Worm (Caenorhabditis elegans) whole organism, young adult: ENCODE measurements around the gene xpf-1.

ENCODE experiments used
- B0019.2 ChIP-seq: fragments of 200-800 bp; sonication (Bioruptor generic); conservative IDR thresholded peaks from 2 replicates; pipeline ENCODE4 v1.3.6; 2022; ENCODE audit warnings: missing genetic modification reagents, missing genetic modification characterization, missing compliant biosample characterization
- B0336.3 ChIP-seq: fragments of 200-800 bp; sonication (Bioruptor generic); IDR thresholded peaks from 2 replicates; pipeline ENCODE4 v1.3.6; 2022; ENCODE audit warnings: missing genetic modification characterization, missing compliant biosample characterization
- C06A6.2 ChIP-seq: fragments of 200-800 bp; sonication (Bioruptor generic); conservative IDR thresholded peaks from 2 replicates; pipeline ENCODE4 v1.3.6; 2022; ENCODE audit warnings: missing genetic modification characterization, missing compliant biosample characterization
- F23B12.7 ChIP-seq: sonication (generic microtip); optimal IDR thresholded peaks from 2 replicates; lab custom pipeline; 2017; ENCODE audit warnings: missing genetic modification characterization, mild to moderate bottlenecking, missing compliant biosample characterization, antibody characterized with exemption, moderate library complexity; ENCODE audit not compliant: insufficient read depth
- F37B4.10 ChIP-seq: fragments of 200-800 bp; sonication (Bioruptor generic); IDR thresholded peaks from 2 replicates; pipeline ENCODE4 v1.3.6; 2022; ENCODE audit warnings: missing genetic modification characterization, missing compliant biosample characterization
- F49E8.2 ChIP-seq: sonication (generic microtip); optimal IDR thresholded peaks from 3 replicates; lab custom pipeline; 2017; ENCODE audit warnings: missing genetic modification characterization, mild to moderate bottlenecking, missing compliant biosample characterization, antibody characterized with exemption, moderate library complexity; ENCODE audit not compliant: insufficient read depth
- K11D2.4 ChIP-seq: fragments of 200-800 bp; sonication (Bioruptor generic); IDR thresholded peaks from 2 replicates; pipeline ENCODE4 v1.3.6; 2022; ENCODE audit warnings: missing genetic modification reagents, missing genetic modification characterization, missing compliant biosample characterization
- K12H6.12 ChIP-seq: fragments of 200-800 bp; sonication (Bioruptor generic); optimal IDR thresholded peaks from 2 replicates; lab custom pipeline; 2018; ENCODE audit warnings: mild to moderate bottlenecking, missing genetic modification characterization, missing compliant biosample characterization
- Y53F4B.3 ChIP-seq: fragments of 200-800 bp; sonication (Bioruptor generic); IDR thresholded peaks from 2 replicates; pipeline ENCODE4 v1.3.6; 2022; ENCODE audit warnings: missing genetic modification reagents, missing genetic modification characterization, missing compliant biosample characterization
- Y53G8AR.9 ChIP-seq: fragments of 200-800 bp; sonication (Bioruptor generic); conservative IDR thresholded peaks from 2 replicates; pipeline ENCODE4 v1.3.6; 2022; ENCODE audit warnings: missing genetic modification reagents, missing genetic modification characterization, missing compliant biosample characterization
- Y56A3A.18 ChIP-seq: fragments of 200-800 bp; sonication (Bioruptor generic); IDR thresholded peaks from 2 replicates; pipeline ENCODE4 v1.3.6; 2022; ENCODE audit warnings: missing genetic modification reagents, missing genetic modification characterization, missing compliant biosample characterization
- Y79H2A.3 ChIP-seq: fragments of 200-800 bp; sonication (Bioruptor generic); conservative IDR thresholded peaks from 2 replicates; pipeline ENCODE4 v1.3.6; 2022; ENCODE audit warnings: missing genetic modification reagents, missing genetic modification characterization, missing compliant biosample characterization
- athp-1 ChIP-seq: sonication (generic microtip); optimal IDR thresholded peaks from 2 replicates; lab custom pipeline; 2017; ENCODE audit warnings: mild to moderate bottlenecking, missing genetic modification characterization, missing compliant biosample characterization
- attf-3 ChIP-seq: fragments of 200-800 bp; sonication (Bioruptor generic); conservative IDR thresholded peaks from 2 replicates; pipeline ENCODE4 v1.3.6; 2022; ENCODE audit warnings: missing genetic modification reagents, missing genetic modification characterization, missing compliant biosample characterization
- attf-5 ChIP-seq: fragments of 200-800 bp; sonication (Bioruptor generic); optimal IDR thresholded peaks from 2 replicates; lab custom pipeline; 2018; ENCODE audit warnings: mild to moderate bottlenecking, missing genetic modification characterization, missing compliant biosample characterization
- attf-6 ChIP-seq: fragments of 200-800 bp; sonication (Bioruptor generic); IDR thresholded peaks from 2 replicates; pipeline ENCODE4 v1.3.6; 2022; ENCODE audit warnings: missing genetic modification reagents, missing genetic modification characterization, missing compliant biosample characterization
- bed-1 ChIP-seq: fragments of 200-800 bp; sonication (Bioruptor generic); IDR thresholded peaks from 2 replicates; pipeline ENCODE4 v1.3.6; 2022; ENCODE audit warnings: missing genetic modification reagents, missing genetic modification characterization, missing compliant biosample characterization
- ccch-3 ChIP-seq: fragments of 200-800 bp; sonication (Bioruptor generic); optimal IDR thresholded peaks from 2 replicates; lab custom pipeline; 2018; ENCODE audit warnings: mild to moderate bottlenecking, missing genetic modification characterization, missing compliant biosample characterization
- ceh-40 ChIP-seq: fragments of 200-800 bp; sonication (Bioruptor generic); IDR thresholded peaks from 2 replicates; pipeline ENCODE4 v1.3.6; 2022; ENCODE audit warnings: missing genetic modification characterization, missing compliant biosample characterization
- ceh-58 ChIP-seq: fragments of 200-800 bp; sonication (Bioruptor generic); IDR thresholded peaks from 2 replicates; pipeline ENCODE4 v1.3.6; 2022; ENCODE audit warnings: missing genetic modification characterization, missing compliant biosample characterization
- die-1 ChIP-seq: sonication (generic microtip); optimal IDR thresholded peaks from 2 replicates; lab custom pipeline; 2016; ENCODE audit warnings: missing genotype, mild to moderate bottlenecking, missing genetic modification characterization, missing compliant biosample characterization
- dpff-1 ChIP-seq: sonication (generic microtip); optimal IDR thresholded peaks from 2 replicates; lab custom pipeline; 2017; ENCODE audit warnings: mild to moderate bottlenecking, missing genetic modification characterization, missing compliant biosample characterization
- ets-4 ChIP-seq: fragments of 200-800 bp; sonication (Bioruptor generic); optimal IDR thresholded peaks from 2 replicates; lab custom pipeline; 2018; ENCODE audit warnings: mild to moderate bottlenecking, missing genetic modification characterization, missing compliant biosample characterization
- fkh-3 ChIP-seq: sonication (generic microtip); optimal IDR thresholded peaks from 2 replicates; lab custom pipeline; 2016; ENCODE audit warnings: mild to moderate bottlenecking, missing genetic modification characterization, missing compliant biosample characterization
- hlh-12 ChIP-seq: sonication (generic microtip); optimal IDR thresholded peaks from 2 replicates; lab custom pipeline; 2016; ENCODE audit warnings: missing genetic modification characterization, missing compliant biosample characterization
- hlh-26 ChIP-seq: fragments of 200-800 bp; sonication (Bioruptor generic); conservative IDR thresholded peaks from 2 replicates; pipeline ENCODE4 v1.3.6; 2022; ENCODE audit warnings: missing genetic modification reagents, missing genetic modification characterization, missing compliant biosample characterization
- hmg-1.2 ChIP-seq: fragments of 200-800 bp; sonication (Bioruptor generic); IDR thresholded peaks from 2 replicates; pipeline ENCODE4 v1.3.6; 2022; ENCODE audit warnings: missing genetic modification reagents, missing genetic modification characterization, missing compliant biosample characterization
- hmg-20 ChIP-seq: fragments of 200-800 bp; sonication (Bioruptor generic); IDR thresholded peaks from 2 replicates; pipeline ENCODE4 v1.3.6; 2022; ENCODE audit warnings: missing genetic modification reagents, missing genetic modification characterization, missing compliant biosample characterization
- lag-1 ChIP-seq: fragments of 200-800 bp; sonication (Bioruptor generic); IDR thresholded peaks from 2 replicates; pipeline ENCODE4 v1.3.6; 2022; ENCODE audit warnings: missing genetic modification reagents, missing genetic modification characterization, missing compliant biosample characterization
- lin-40 ChIP-seq: sonication (generic microtip); optimal IDR thresholded peaks from 2 replicates; lab custom pipeline; 2016; ENCODE audit warnings: missing genetic modification characterization, mild to moderate bottlenecking, missing compliant biosample characterization, missing genotype, missing genetic modification reagents
- lsl-1 ChIP-seq: fragments of 200-800 bp; sonication (Bioruptor generic); optimal IDR thresholded peaks from 2 replicates; lab custom pipeline; 2018; ENCODE audit warnings: mild to moderate bottlenecking, missing genetic modification characterization, moderate library complexity, missing compliant biosample characterization
- madf-10 ChIP-seq: sonication (generic microtip); optimal IDR thresholded peaks from 2 replicates; lab custom pipeline; 2016; ENCODE audit warnings: mild to moderate bottlenecking, missing genetic modification characterization, missing compliant biosample characterization
- madf-8 ChIP-seq: fragments of 200-800 bp; sonication (Bioruptor generic); conservative IDR thresholded peaks from 2 replicates; pipeline ENCODE4 v1.3.6; 2022; ENCODE audit warnings: missing genetic modification reagents, missing genetic modification characterization, missing compliant biosample characterization
- mel-28 ChIP-seq: sonication (generic microtip); optimal IDR thresholded peaks from 2 replicates; lab custom pipeline; 2016; ENCODE audit warnings: borderline replicate concordance, mild to moderate bottlenecking, missing genetic modification characterization, missing compliant biosample characterization
- mes-4 ChIP-seq: sonication (generic microtip); optimal IDR thresholded peaks from 2 replicates; lab custom pipeline; 2016; ENCODE audit warnings: missing genotype, missing genetic modification characterization, missing compliant biosample characterization
- mxl-1 ChIP-seq: sonication (generic microtip); optimal IDR thresholded peaks from 2 replicates; lab custom pipeline; 2016; ENCODE audit warnings: missing genetic modification characterization, missing compliant biosample characterization
- nfya-1 ChIP-seq: sonication (generic microtip); optimal IDR thresholded peaks from 2 replicates; lab custom pipeline; 2017; ENCODE audit warnings: antibody characterized with exemption, missing compliant biosample characterization, missing genetic modification characterization, borderline replicate concordance; ENCODE audit not compliant: insufficient read depth
- nfyb-1 ChIP-seq: fragments of 200-800 bp; sonication (Bioruptor generic); IDR thresholded peaks from 2 replicates; pipeline ENCODE4 v1.3.6; 2022; ENCODE audit warnings: missing genetic modification reagents, missing genetic modification characterization, missing compliant biosample characterization
- nhr-120 ChIP-seq: fragments of 200-800 bp; sonication (Bioruptor generic); IDR thresholded peaks from 2 replicates; pipeline ENCODE4 v1.3.6; 2022; ENCODE audit warnings: missing genetic modification characterization, missing compliant biosample characterization
- nhr-90 ChIP-seq: sonication (generic microtip); optimal IDR thresholded peaks from 2 replicates; lab custom pipeline; 2016; ENCODE audit warnings: missing genotype, mild to moderate bottlenecking, missing genetic modification characterization, missing compliant biosample characterization
- rec-8 ChIP-seq, 2 experiments: sonication (generic microtip); optimal IDR thresholded peaks; 2 replicates each; lab custom pipeline; 2016; ENCODE audit warnings: mild to moderate bottlenecking in 2 of 2, missing genetic modification characterization in 2 of 2, missing genetic modification reagents in 2 of 2, missing genotype in 2 of 2, missing biosample characterization in 1 of 2, missing compliant biosample characterization in 1 of 2, moderate library complexity in 1 of 2
- rpc-1 ChIP-seq, 2 experiments: fragments of 150-350 bp in 1 of 2; sonication (generic microtip) in 1 of 2; optimal IDR thresholded peaks; 2 replicates each; lab custom pipeline; 2014 to 2018; ENCODE audit warnings: missing biosample characterization in 1 of 2, missing genetic modification characterization in 1 of 2, missing genetic modification reagents in 1 of 2, missing genotype in 1 of 2
- sea-2 ChIP-seq: fragments of 200-800 bp; sonication (Bioruptor generic); IDR thresholded peaks from 2 replicates; pipeline ENCODE4 v1.3.6; 2022; ENCODE audit warnings: missing genetic modification characterization, missing compliant biosample characterization
- snpc-3.4 ChIP-seq: sonication (generic microtip); optimal IDR thresholded peaks from 2 replicates; lab custom pipeline; 2017; ENCODE audit warnings: missing genetic modification characterization, mild to moderate bottlenecking, missing compliant biosample characterization, antibody characterized with exemption, moderate library complexity, missing genotype, missing genetic modification reagents
- tbx-9 ChIP-seq: sonication (generic microtip); optimal IDR thresholded peaks from 2 replicates; lab custom pipeline; 2016; ENCODE audit warnings: borderline replicate concordance, missing genetic modification characterization, inconsistent platforms, missing compliant biosample characterization
- zim-3 ChIP-seq: sonication (generic microtip); optimal IDR thresholded peaks from 2 replicates; lab custom pipeline; 2017; ENCODE audit warnings: mild to moderate bottlenecking, missing genetic modification characterization, moderate library complexity, missing compliant biosample characterization
- ztf-22 ChIP-seq: fragments of 200-800 bp; sonication (Bioruptor generic); optimal IDR thresholded peaks from 2 replicates; lab custom pipeline; 2018; ENCODE audit warnings: mild to moderate bottlenecking, missing genetic modification characterization, moderate library complexity, missing compliant biosample characterization
- ztf-3 ChIP-seq: fragments of 200-800 bp; sonication (Bioruptor generic); optimal IDR thresholded peaks from 2 replicates; lab custom pipeline; 2018; ENCODE audit warnings: mild to moderate bottlenecking, missing genetic modification characterization, missing compliant biosample characterization

The xpf-1 gene

DNA sequence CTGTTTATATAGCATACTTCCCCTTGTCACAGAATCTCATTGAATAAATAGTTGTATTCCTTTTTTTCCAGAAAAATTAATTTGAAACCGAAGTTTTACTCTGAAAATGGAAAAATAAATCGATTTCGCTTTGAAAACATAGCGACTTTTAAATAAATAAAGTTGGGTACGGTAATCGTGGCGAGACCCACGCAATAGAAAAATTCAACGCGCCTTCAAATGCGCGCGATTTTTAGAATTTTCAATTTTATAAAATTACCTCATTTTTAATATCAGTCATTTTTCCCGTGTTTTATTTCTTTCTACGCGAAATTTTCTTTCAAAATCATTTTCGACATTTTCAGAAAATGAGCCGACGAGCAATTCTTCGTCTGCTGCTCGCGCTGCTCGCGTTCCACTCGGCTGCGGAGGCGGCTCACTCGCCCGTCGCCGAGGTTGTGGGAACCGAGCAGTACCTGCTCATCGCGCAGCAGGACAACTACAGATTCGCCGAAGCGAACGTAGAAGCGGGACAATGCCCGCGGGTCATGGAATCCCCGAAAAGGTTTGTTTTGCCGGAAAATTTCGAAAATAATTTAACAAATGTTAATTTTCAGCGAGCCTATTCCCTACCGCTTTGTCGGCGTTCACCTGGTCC is 30.6 kb downstream of the xpf-1 start, which contains the start of gene F13D12.5 (continued):
- TF ChIP-seq die-1 (tag; lab: Kevin White, UChicago), result no peak
- peak; percentile 94 for TF ChIP-seq lsl-1
- no peak for TF ChIP-seq nhr-90 (tag; lab: Kevin White, UChicago)
- no peak for TF ChIP-seq nfyb-1 (GFP tag; lab: Robert Waterston, UW)
- no peak for TF ChIP-seq nfya-1 (tag; lab: Kevin White, UChicago)
- no peak for TF ChIP-seq dpff-1 (tag; lab: Kevin White, UChicago)
- TF ChIP-seq madf-8 (GFP tag; lab: Robert Waterston, UW), result peak; percentile 89
- no peak for TF ChIP-seq ztf-3
- no peak for TF ChIP-seq ccch-3 (GFP tag; lab: Kevin White, UChicago)
- peak; percentile 7 for TF ChIP-seq attf-5 (GFP tag; lab: Kevin White, UChicago)
- no peak for TF ChIP-seq fkh-3 (tag; lab: Kevin White, UChicago)
- TF ChIP-seq Y79H2A.3 (GFP tag; lab: Robert Waterston, UW), result no peak
- no peak for TF ChIP-seq rec-8 (tag; optimal IDR thresholded peaks at IDR 0.05; lab: Kevin White, UChicago)
- TF ChIP-seq bed-1 (GFP tag; lab: Robert Waterston, UW), result no peak
- no peak for TF ChIP-seq Y53G8AR.9 (GFP tag; lab: Robert Waterston, UW)
- TF ChIP-seq lin-40 (tag; lab: Kevin White, UChicago), result no peak
- peak; percentile 32 for TF ChIP-seq athp-1 (tag; lab: Kevin White, UChicago)
- no peak for TF ChIP-seq F23B12.7 (tag; lab: Kevin White, UChicago)
- TF ChIP-seq lag-1 (GFP tag; lab: Robert Waterston, UW), result no peak
- no peak for TF ChIP-seq madf-10
- no peak; the same call in 1 of the 2 replicates for TF ChIP-seq B0336.3 (GFP tag; lab: Robert Waterston, UW)
- TF ChIP-seq Y53F4B.3, result no peak
- TF ChIP-seq C06A6.2 (GFP tag; lab: Robert Waterston, UW), result no peak
- no peak for TF ChIP-seq hlh-26
- TF ChIP-seq F49E8.2 (tag; lab: Kevin White, UChicago), result no peak
- no peak for TF ChIP-seq nhr-120
- peak; percentile 71 for TF ChIP-seq snpc-3.4 (tag; lab: Kevin White, UChicago)
- TF ChIP-seq mxl-1 (tag; lab: Kevin White, UChicago), result no peak
- TF ChIP-seq ceh-40 (GFP tag; lab: Robert Waterston, UW), result no peak
- TF ChIP-seq sea-2 (GFP tag; lab: Robert Waterston, UW), result no peak
- TF ChIP-seq mes-4 (tag; lab: Kevin White, UChicago), result no peak
- TF ChIP-seq hmg-20 (GFP tag; lab: Robert Waterston, UW), result no peak
- no peak for TF ChIP-seq ets-4 (GFP tag; lab: Kevin White, UChicago)
- TF ChIP-seq Y56A3A.18 (GFP tag; lab: Robert Waterston, UW), result 0 out of 2 replicates have a peak, but pooled peaks have one; percentile 40
- peak; percentile 18; the same call in 1 of the 2 replicates for TF ChIP-seq hmg-1.2 (GFP tag; lab: Robert Waterston, UW)
- no peak for TF ChIP-seq mel-28 (tag; lab: Kevin White, UChicago)
- TF ChIP-seq F37B4.10 (GFP tag; lab: Robert Waterston, UW), result no peak
- no peak for TF ChIP-seq K11D2.4
- peak; percentile 35; the same call in 1 of the 2 replicates for TF ChIP-seq B0019.2
- TF ChIP-seq K12H6.12, result no peak
- no peak for TF ChIP-seq hlh-12 (tag; lab: Kevin White, UChicago)
- peak; percentile 44 for TF ChIP-seq zim-3 (tag; lab: Kevin White, UChicago)
- TF ChIP-seq ztf-22 (GFP tag; lab: Kevin White, UChicago), result no peak
- TF ChIP-seq rpc-1 (optimal IDR thresholded peaks at IDR 0.05; lab: Kevin White, UChicago), result no peak
- no peak for TF ChIP-seq rpc-1 (tag; optimal IDR thresholded peaks at IDR 0.05; lab: Kevin White, UChicago)
- peak; percentile 51 for TF ChIP-seq attf-3 (GFP tag; lab: Robert Waterston, UW)
- TF ChIP-seq ceh-58 (GFP tag; lab: Robert Waterston, UW), result no peak
- no peak for TF ChIP-seq attf-6 (GFP tag; lab: Robert Waterston, UW)
- TF ChIP-seq tbx-9, result no peak
